Worm (Caenorhabditis elegans): ENCODE results near the gene tag-18.

DNA sequence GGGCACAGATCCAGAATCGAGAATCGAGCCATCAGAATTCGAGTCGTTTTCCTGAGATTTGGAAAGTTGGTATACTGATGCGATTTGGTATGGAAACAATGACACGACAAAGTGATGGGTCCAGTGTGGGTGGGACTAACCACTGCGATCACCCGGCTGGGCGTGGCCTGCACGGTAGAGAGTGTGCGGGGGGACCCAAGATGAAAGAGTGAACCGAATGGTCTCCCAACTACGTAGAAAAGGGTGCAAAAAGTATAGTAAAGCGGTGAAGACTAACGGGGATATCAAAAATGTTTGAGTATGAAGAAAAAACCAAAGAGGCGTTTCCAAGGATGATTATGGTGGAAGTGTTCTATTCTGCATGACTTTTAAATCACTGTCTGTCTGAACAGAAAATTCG lies 8.4 kb upstream of the tag-18 start, which contains the start of gene fkh-2:
- TF ChIP-seq unc-62 (GFP tag; optimal IDR thresholded peaks at IDR 0.05) (no peak), nhr-10 (tag; optimal IDR thresholded peaks at IDR 0.05) (no peak), zag-1 (tag; optimal IDR thresholded peaks at IDR 0.05) (no peak)

Measured in whole organism, L2 larva.